Worm (Caenorhabditis elegans) whole organism, young adult: ENCODE results near the gene mcm-6.

ENCODE experiments used
- B0035.1 ChIP-seq: sonication (generic microtip); optimal IDR thresholded peaks from 2 replicates; lab custom pipeline; 2016; ENCODE audit warnings: missing genetic modification characterization, mild to moderate bottlenecking, missing compliant biosample characterization, missing genotype, missing genetic modification reagents
- B0261.1 ChIP-seq: sonication (generic microtip); optimal IDR thresholded peaks from 2 replicates; lab custom pipeline; 2016; ENCODE audit warnings: mild to moderate bottlenecking, missing genetic modification characterization, moderate library complexity, missing compliant biosample characterization
- B0336.3 ChIP-seq: fragments of 200-800 bp; sonication (Bioruptor generic); IDR thresholded peaks from 2 replicates; pipeline ENCODE4 v1.3.6; 2022; ENCODE audit warnings: missing genetic modification characterization, missing compliant biosample characterization
- F10E7.11 ChIP-seq: sonication (generic microtip); optimal IDR thresholded peaks from 2 replicates; lab custom pipeline; 2017; ENCODE audit warnings: mild to moderate bottlenecking, missing genetic modification characterization, moderate library complexity, missing compliant biosample characterization
- F22D6.2 ChIP-seq: sonication (generic microtip); optimal IDR thresholded peaks from 2 replicates; lab custom pipeline; 2016; ENCODE audit warnings: mild to moderate bottlenecking, missing genetic modification characterization, missing compliant biosample characterization
- F23B12.7 ChIP-seq: sonication (generic microtip); optimal IDR thresholded peaks from 2 replicates; lab custom pipeline; 2017; ENCODE audit warnings: missing genetic modification characterization, mild to moderate bottlenecking, missing compliant biosample characterization, antibody characterized with exemption, moderate library complexity; ENCODE audit not compliant: insufficient read depth
- F49E8.2 ChIP-seq: sonication (generic microtip); optimal IDR thresholded peaks from 3 replicates; lab custom pipeline; 2017; ENCODE audit warnings: missing genetic modification characterization, mild to moderate bottlenecking, missing compliant biosample characterization, antibody characterized with exemption, moderate library complexity; ENCODE audit not compliant: insufficient read depth
- F52B5.7 ChIP-seq: sonication (generic microtip); optimal IDR thresholded peaks from 2 replicates; lab custom pipeline; 2016; ENCODE audit warnings: mild to moderate bottlenecking, missing genetic modification characterization, missing compliant biosample characterization
- F55B11.4 ChIP-seq: sonication (generic microtip); optimal IDR thresholded peaks from 2 replicates; lab custom pipeline; 2016; ENCODE audit warnings: missing compliant biosample characterization, missing genetic modification characterization, borderline replicate concordance; ENCODE audit not compliant: insufficient read depth
- T07F8.4 ChIP-seq: sonication (generic microtip); optimal IDR thresholded peaks from 2 replicates; lab custom pipeline; 2016; ENCODE audit warnings: mild to moderate bottlenecking, missing genetic modification characterization, moderate library complexity, missing compliant biosample characterization
- Y53F4B.3 ChIP-seq: fragments of 200-800 bp; sonication (Bioruptor generic); IDR thresholded peaks from 2 replicates; pipeline ENCODE4 v1.3.6; 2022; ENCODE audit warnings: missing genetic modification reagents, missing genetic modification characterization, missing compliant biosample characterization
- Y67H2A.10 ChIP-seq: fragments of 200-800 bp; sonication (Bioruptor generic); conservative IDR thresholded peaks from 2 replicates; pipeline ENCODE4 v1.3.6; 2022; ENCODE audit warnings: missing genetic modification reagents, missing genetic modification characterization, missing compliant biosample characterization
- Y79H2A.3 ChIP-seq: fragments of 200-800 bp; sonication (Bioruptor generic); conservative IDR thresholded peaks from 2 replicates; pipeline ENCODE4 v1.3.6; 2022; ENCODE audit warnings: missing genetic modification reagents, missing genetic modification characterization, missing compliant biosample characterization
- Y95B8A.8 ChIP-seq: fragments of 200-800 bp; sonication (Bioruptor generic); IDR thresholded peaks from 2 replicates; pipeline ENCODE4 v1.3.6; 2022; ENCODE audit warnings: missing genetic modification reagents, missing genetic modification characterization, missing compliant biosample characterization
- ZK185.1 ChIP-seq: sonication (generic microtip); optimal IDR thresholded peaks from 2 replicates; lab custom pipeline; 2016; ENCODE audit warnings: mild to moderate bottlenecking, missing genetic modification characterization, missing compliant biosample characterization; ENCODE audit not compliant: poor library complexity, severe bottlenecking
- aptf-2 ChIP-seq: fragments of 200-800 bp; sonication (Bioruptor generic); conservative IDR thresholded peaks from 2 replicates; pipeline ENCODE4 v1.3.6; 2022; ENCODE audit warnings: missing genetic modification reagents, missing genetic modification characterization, missing compliant biosample characterization
- attf-3 ChIP-seq: fragments of 200-800 bp; sonication (Bioruptor generic); conservative IDR thresholded peaks from 2 replicates; pipeline ENCODE4 v1.3.6; 2022; ENCODE audit warnings: missing genetic modification reagents, missing genetic modification characterization, missing compliant biosample characterization
- attf-5 ChIP-seq: fragments of 200-800 bp; sonication (Bioruptor generic); optimal IDR thresholded peaks from 2 replicates; lab custom pipeline; 2018; ENCODE audit warnings: mild to moderate bottlenecking, missing genetic modification characterization, missing compliant biosample characterization
- cebp-2 ChIP-seq: fragments of 200-800 bp; sonication (Bioruptor generic); IDR thresholded peaks from 2 replicates; pipeline ENCODE4 v1.3.6; 2022; ENCODE audit warnings: missing genetic modification characterization, missing compliant biosample characterization
- dox-1 ChIP-seq: fragments of 200-800 bp; sonication (Bioruptor generic); IDR thresholded peaks from 2 replicates; pipeline ENCODE4 v1.3.6; 2022; ENCODE audit warnings: missing genetic modification reagents, missing genetic modification characterization, missing compliant biosample characterization
- egl-18 ChIP-seq: fragments of 200-800 bp; sonication (Bioruptor generic); IDR thresholded peaks from 2 replicates; pipeline ENCODE4 v1.3.6; 2022; ENCODE audit warnings: missing genetic modification reagents, missing genetic modification characterization, missing compliant biosample characterization
- egl-44 ChIP-seq: fragments of 200-800 bp; sonication (Bioruptor generic); IDR thresholded peaks from 2 replicates; pipeline ENCODE4 v1.3.6; 2022; ENCODE audit warnings: missing genetic modification reagents, missing genetic modification characterization, missing compliant biosample characterization
- ekl-4 ChIP-seq: fragments of 200-800 bp; sonication (Bioruptor generic); IDR thresholded peaks from 2 replicates; pipeline ENCODE4 v1.3.6; 2022; ENCODE audit warnings: missing genetic modification reagents, missing genetic modification characterization, missing compliant biosample characterization
- ets-4 ChIP-seq: fragments of 200-800 bp; sonication (Bioruptor generic); optimal IDR thresholded peaks from 2 replicates; lab custom pipeline; 2018; ENCODE audit warnings: mild to moderate bottlenecking, missing genetic modification characterization, missing compliant biosample characterization
- hlh-26 ChIP-seq: fragments of 200-800 bp; sonication (Bioruptor generic); conservative IDR thresholded peaks from 2 replicates; pipeline ENCODE4 v1.3.6; 2022; ENCODE audit warnings: missing genetic modification reagents, missing genetic modification characterization, missing compliant biosample characterization
- hmg-20 ChIP-seq: fragments of 200-800 bp; sonication (Bioruptor generic); IDR thresholded peaks from 2 replicates; pipeline ENCODE4 v1.3.6; 2022; ENCODE audit warnings: missing genetic modification reagents, missing genetic modification characterization, missing compliant biosample characterization
- let-607 ChIP-seq, 2 experiments: fragments of 200-800 bp in 1 of 2; sonication (Bioruptor generic) in 1 of 2; sonication (generic microtip) in 1 of 2; optimal IDR thresholded peaks; 2 replicates each; lab custom pipeline; 2016 to 2018; ENCODE audit warnings: mild to moderate bottlenecking in 2 of 2, missing compliant biosample characterization in 2 of 2, missing genetic modification characterization in 2 of 2, moderate library complexity in 2 of 2, missing genotype in 1 of 2
- lin-26 ChIP-seq: fragments of 200-800 bp; sonication (Bioruptor generic); IDR thresholded peaks from 2 replicates; pipeline ENCODE4 v1.3.6; 2022; ENCODE audit warnings: missing genetic modification reagents, missing genetic modification characterization, missing compliant biosample characterization
- lin-35 ChIP-seq, 3 experiments: fragments of 150-350 bp in 2 of 3; sonication (generic microtip) in 1 of 3; optimal IDR thresholded peaks; 2 replicates each; lab custom pipeline; 2014 to 2018; ENCODE audit warnings: missing biosample characterization in 3 of 3, missing genetic modification characterization in 3 of 3, missing genetic modification reagents in 3 of 3
- lir-1 ChIP-seq: fragments of 200-800 bp; sonication (Bioruptor generic); conservative IDR thresholded peaks from 2 replicates; pipeline ENCODE4 v1.3.6; 2022; ENCODE audit warnings: missing genetic modification reagents, missing genetic modification characterization, missing compliant biosample characterization
- lsy-27 ChIP-seq: sonication (generic microtip); optimal IDR thresholded peaks from 2 replicates; lab custom pipeline; 2017; ENCODE audit warnings: missing genetic modification characterization, mild to moderate bottlenecking, missing compliant biosample characterization, antibody characterized with exemption, missing genotype, borderline replicate concordance; ENCODE audit not compliant: insufficient read depth
- madf-3 ChIP-seq: fragments of 200-800 bp; sonication (Bioruptor generic); IDR thresholded peaks from 2 replicates; pipeline ENCODE4 v1.3.6; 2022; ENCODE audit warnings: missing genetic modification reagents, missing genetic modification characterization, missing compliant biosample characterization
- nfya-1 ChIP-seq: sonication (generic microtip); optimal IDR thresholded peaks from 2 replicates; lab custom pipeline; 2017; ENCODE audit warnings: antibody characterized with exemption, missing compliant biosample characterization, missing genetic modification characterization, borderline replicate concordance; ENCODE audit not compliant: insufficient read depth
- nfyb-1 ChIP-seq: fragments of 200-800 bp; sonication (Bioruptor generic); IDR thresholded peaks from 2 replicates; pipeline ENCODE4 v1.3.6; 2022; ENCODE audit warnings: missing genetic modification reagents, missing genetic modification characterization, missing compliant biosample characterization
- nhr-90 ChIP-seq: sonication (generic microtip); optimal IDR thresholded peaks from 2 replicates; lab custom pipeline; 2016; ENCODE audit warnings: missing genotype, mild to moderate bottlenecking, missing genetic modification characterization, missing compliant biosample characterization
- rpc-1 ChIP-seq, 2 experiments: fragments of 150-350 bp in 1 of 2; sonication (generic microtip) in 1 of 2; optimal IDR thresholded peaks; 2 replicates each; lab custom pipeline; 2014 to 2018; ENCODE audit warnings: missing biosample characterization in 1 of 2, missing genetic modification characterization in 1 of 2, missing genetic modification reagents in 1 of 2, missing genotype in 1 of 2
- snpc-3.4 ChIP-seq: sonication (generic microtip); optimal IDR thresholded peaks from 2 replicates; lab custom pipeline; 2017; ENCODE audit warnings: missing genetic modification characterization, mild to moderate bottlenecking, missing compliant biosample characterization, antibody characterized with exemption, moderate library complexity, missing genotype, missing genetic modification reagents
- sptf-2 ChIP-seq: fragments of 200-800 bp; sonication (Bioruptor generic); optimal IDR thresholded peaks from 2 replicates; lab custom pipeline; 2018; ENCODE audit warnings: mild to moderate bottlenecking, missing genetic modification characterization, missing compliant biosample characterization
- unc-62 ChIP-seq: fragments of 150-350 bp; optimal IDR thresholded peaks from 2 replicates; lab custom pipeline; 2014; ENCODE audit warnings: missing biosample characterization, missing genetic modification reagents, missing genetic modification characterization
- xnd-1 ChIP-seq: sonication (generic microtip); optimal IDR thresholded peaks from 2 replicates; lab custom pipeline; 2016; ENCODE audit warnings: missing genotype, missing genetic modification reagents, missing genetic modification characterization, missing compliant biosample characterization
- ztf-18 ChIP-seq: sonication (generic microtip); optimal IDR thresholded peaks from 2 replicates; lab custom pipeline; 2016; ENCODE audit warnings: missing genotype, mild to moderate bottlenecking, missing genetic modification characterization, missing compliant biosample characterization
- ztf-22 ChIP-seq: fragments of 200-800 bp; sonication (Bioruptor generic); optimal IDR thresholded peaks from 2 replicates; lab custom pipeline; 2018; ENCODE audit warnings: mild to moderate bottlenecking, missing genetic modification characterization, moderate library complexity, missing compliant biosample characterization
- ztf-25 ChIP-seq: fragments of 200-800 bp; sonication (Bioruptor generic); IDR thresholded peaks from 2 replicates; pipeline ENCODE4 v1.3.6; 2022; ENCODE audit warnings: missing genetic modification reagents, missing genetic modification characterization, missing compliant biosample characterization

Gene mcm-6

ce11 chrIII:9780254-9780653 lies 13.9 kb upstream of the mcm-6 start, which contains the start of gene sqv-3:
TSS of gene sqv-3 (minus strand) at chrIII:9780354.
- no peak for TF ChIP-seq F22D6.2 (tag; lab: Kevin White, UChicago)
- 0 out of 2 replicates have a peak, but pooled peaks have one; percentile 55 for TF ChIP-seq madf-3 (GFP tag; lab: Robert Waterston, UW)
- TF ChIP-seq ztf-22 (GFP tag; lab: Kevin White, UChicago), result no peak

ce11 chrIII:9780665-9781304 lies 13.4 kb upstream of the mcm-6 start, which contains the start of gene vha-1:
TSS of gene vha-1 (plus strand) at chrIII:9781254.
- TF ChIP-seq xnd-1 (tag; lab: Kevin White, UChicago) (no peak), egl-18 (GFP tag; lab: Robert Waterston, UW) (no peak), B0336.3 (GFP tag; lab: Robert Waterston, UW) (0 out of 2 replicates have a peak, but pooled peaks have one; percentile 54), ztf-18 (peak; percentile 51), aptf-2 (no peak), let-607 (tag; optimal IDR thresholded peaks at IDR 0.05; lab: Kevin White, UChicago) (peak; percentile 87 to 91), B0261.1 (tag; lab: Kevin White, UChicago) (no peak), lin-35 (GFP tag; optimal IDR thresholded peaks at IDR 0.05; lab: Kevin White, UChicago) (peak in 1 of 3 experiments; percentile 55), cebp-2 (GFP tag; lab: Robert Waterston, UW) (no peak), hlh-26 (GFP tag; lab: Robert Waterston, UW) (no peak), hmg-20 (GFP tag; lab: Robert Waterston, UW) (no peak), F55B11.4 (tag; lab: Kevin White, UChicago) (no peak), Y67H2A.10 (peak; percentile 93), lsy-27 (tag; lab: Kevin White, UChicago) (peak; percentile 43), madf-3 (GFP tag; lab: Robert Waterston, UW) (peak; percentile 100), nfya-1 (tag; lab: Kevin White, UChicago) (no peak), F52B5.7 (no peak), T07F8.4 (tag; lab: Kevin White, UChicago) (no peak), B0035.1 (tag; lab: Kevin White, UChicago) (no peak), ZK185.1 (tag; lab: Kevin White, UChicago) (peak; percentile 26), Y79H2A.3 (no peak), snpc-3.4 (no peak), unc-62 (peak; percentile 18), egl-44 (no peak), ekl-4 (GFP tag; lab: Robert Waterston, UW) (peak; percentile 97), nhr-90 (tag; lab: Kevin White, UChicago) (peak; percentile 76), Y95B8A.8 (no peak), attf-5 (GFP tag; lab: Kevin White, UChicago) (peak; percentile 95), sptf-2 (GFP tag; lab: Kevin White, UChicago) (no peak), attf-3 (GFP tag; lab: Robert Waterston, UW) (no peak; the same call in 1 of the 2 replicates), lin-26 (GFP tag; lab: Robert Waterston, UW) (peak; percentile 75), F49E8.2 (tag; lab: Kevin White, UChicago) (peak; percentile 30), lir-1 (GFP tag; lab: Robert Waterston, UW) (no peak), dox-1 (peak; percentile 88), ztf-25 (GFP tag; lab: Robert Waterston, UW) (no peak), ets-4 (GFP tag; lab: Kevin White, UChicago) (peak; percentile 34), F23B12.7 (tag; lab: Kevin White, UChicago) (peak; percentile 54), nfyb-1 (GFP tag; lab: Robert Waterston, UW) (peak; percentile 67; the same call in 1 of the 2 replicates), rpc-1 (optimal IDR thresholded peaks at IDR 0.05; lab: Kevin White, UChicago) (no peak), rpc-1 (tag; optimal IDR thresholded peaks at IDR 0.05; lab: Kevin White, UChicago) (no peak), F10E7.11 (tag; lab: Kevin White, UChicago) (no peak), Y53F4B.3 (no peak)
